Worm (Caenorhabditis elegans) whole organism, early embryonic: ENCODE data around the gene Y57G11C.1130.
"Not testable (repeated sequence)": the region's sequence is repeated elsewhere in the genome, so short reads cannot be mapped to it uniquely, and the experiment has no call there.

Source experiments
- F13C5.2 ChIP-seq: sonication (generic microtip); optimal IDR thresholded peaks from 2 replicates; lab custom pipeline; 2017; ENCODE audit warnings: mild to moderate bottlenecking, missing genetic modification characterization, inconsistent platforms, missing compliant biosample characterization
- aly-1 ChIP-seq: sonication (generic microtip); optimal IDR thresholded peaks from 2 replicates; lab custom pipeline; 2016; ENCODE audit warnings: missing genetic modification characterization, missing compliant biosample characterization
- ama-1 ChIP-seq: fragments of 150-350 bp; optimal IDR thresholded peaks from 2 replicates; lab custom pipeline; 2014
- ets-7 ChIP-seq: sonication (generic microtip); optimal IDR thresholded peaks from 2 replicates; lab custom pipeline; 2016; ENCODE audit warnings: missing genotype, missing genetic modification characterization, missing compliant biosample characterization
- flt-1 ChIP-seq: fragments of 200-800 bp; sonication (Bioruptor generic); IDR thresholded peaks from 2 replicates; pipeline ENCODE4 v1.3.6; 2022; ENCODE audit warnings: missing genetic modification characterization, missing compliant biosample characterization
- hmbx-1 ChIP-seq: sonication (generic microtip); optimal IDR thresholded peaks from 2 replicates; lab custom pipeline; 2016; ENCODE audit warnings: mild to moderate bottlenecking, missing genetic modification characterization, missing compliant biosample characterization
- hmg-4 ChIP-seq: fragments of 200-800 bp; sonication (Bioruptor generic); optimal IDR thresholded peaks from 2 replicates; lab custom pipeline; 2018; ENCODE audit warnings: mild to moderate bottlenecking, missing genetic modification characterization, missing compliant biosample characterization
- hnd-1 ChIP-seq: sonication (generic microtip); optimal IDR thresholded peaks from 2 replicates; lab custom pipeline; 2016; ENCODE audit warnings: missing genetic modification characterization, missing compliant biosample characterization
- pes-1 ChIP-seq: fragments of 200-800 bp; sonication (Bioruptor generic); IDR thresholded peaks from 2 replicates; pipeline ENCODE4 v1.3.6; 2022; ENCODE audit warnings: missing genetic modification reagents, missing genetic modification characterization, missing compliant biosample characterization
- scrt-1 ChIP-seq: fragments of 200-800 bp; sonication (Bioruptor generic); IDR thresholded peaks from 2 replicates; pipeline ENCODE4 v1.3.6; 2022; ENCODE audit warnings: missing genetic modification characterization, missing compliant biosample characterization
- sea-1 ChIP-seq: fragments of 200-800 bp; sonication (Bioruptor generic); conservative IDR thresholded peaks from 2 replicates; pipeline ENCODE4 v1.3.6; 2022; ENCODE audit warnings: missing genetic modification characterization, missing compliant biosample characterization
- tbx-37 ChIP-seq: fragments of 200-800 bp; sonication (Bioruptor generic); conservative IDR thresholded peaks from 2 replicates; pipeline ENCODE4 v1.3.6; 2022; ENCODE audit warnings: missing genetic modification reagents, missing genetic modification characterization, missing compliant biosample characterization

DNA sequence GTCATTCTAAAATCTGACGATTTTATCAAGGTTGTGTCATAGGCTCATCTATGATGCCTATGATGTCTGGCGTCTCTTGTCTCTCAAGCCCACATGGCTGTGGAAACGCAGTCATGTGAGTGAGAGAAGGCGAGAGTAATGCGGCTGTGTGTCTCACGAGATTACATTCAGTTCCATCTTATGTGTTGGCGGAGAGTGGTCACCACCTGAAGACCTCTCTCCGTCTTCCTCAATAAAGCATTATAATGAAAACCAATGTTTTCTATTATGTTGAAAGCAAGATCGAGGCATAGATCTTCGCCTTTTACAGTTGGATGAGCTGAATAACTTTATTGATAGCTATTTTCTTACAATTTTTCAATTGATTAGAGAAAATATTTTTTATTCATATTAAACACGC, 19.0 kb upstream of the Y57G11C.1130 start:
- TF ChIP-seq scrt-1 (GFP tag; lab: Robert Waterston, UW); hnd-1; ets-7 (tag; lab: Kevin White, UChicago); ama-1 (lab: Kevin White, UChicago); pes-1 (GFP tag; lab: Robert Waterston, UW); aly-1 (tag; lab: Kevin White, UChicago); hmbx-1 (tag; lab: Kevin White, UChicago); tbx-37 (GFP tag; lab: Robert Waterston, UW); flt-1; sea-1; hmg-4 (GFP tag; lab: Kevin White, UChicago): not testable (repeated sequence)
- TF ChIP-seq F13C5.2 (tag; lab: Kevin White, UChicago): peak; percentile 7
